Worm (Caenorhabditis elegans) whole organism, L3 larva: ENCODE measurements around the gene dao-3.

Source experiments
- ama-1 ChIP-seq: fragments of 150-350 bp; optimal IDR thresholded peaks from 2 replicates; lab custom pipeline; 2018
- ceh-82 ChIP-seq: fragments of 150-350 bp; optimal IDR thresholded peaks from 2 replicates; lab custom pipeline; 2014; ENCODE audit warnings: missing biosample characterization, missing genetic modification characterization
- ceh-9 ChIP-seq: sonication (generic microtip); optimal IDR thresholded peaks from 2 replicates; lab custom pipeline; 2018; ENCODE audit warnings: missing biosample characterization, missing genetic modification characterization
- lin-15B ChIP-seq: fragments of 150-350 bp; optimal IDR thresholded peaks from 2 replicates; lab custom pipeline; 2014; ENCODE audit warnings: missing biosample characterization, missing genetic modification characterization
- nhr-12 ChIP-seq: fragments of 150-350 bp; optimal IDR thresholded peaks from 2 replicates; lab custom pipeline; 2014; ENCODE audit warnings: missing biosample characterization, missing genetic modification characterization
- nhr-237 ChIP-seq: fragments of 150-350 bp; optimal IDR thresholded peaks from 2 replicates; lab custom pipeline; 2014; ENCODE audit warnings: missing biosample characterization, missing genetic modification characterization
- nhr-25 ChIP-seq: sonication (generic microtip); optimal IDR thresholded peaks from 2 replicates; lab custom pipeline; 2017; ENCODE audit warnings: missing biosample characterization, missing genetic modification characterization
- nhr-28 ChIP-seq: fragments of 150-350 bp; optimal IDR thresholded peaks from 2 replicates; lab custom pipeline; 2014; ENCODE audit warnings: missing biosample characterization, missing genetic modification characterization
- nhr-76 ChIP-seq: fragments of 150-350 bp; sonication (generic microtip); optimal IDR thresholded peaks from 5 replicates; lab custom pipeline; 2014; ENCODE audit warnings: missing biosample characterization, missing genetic modification characterization
- nhr-77 ChIP-seq: fragments of 150-350 bp; optimal IDR thresholded peaks from 2 replicates; lab custom pipeline; 2014; ENCODE audit warnings: missing biosample characterization, missing genetic modification characterization
- snpc-4 ChIP-seq: fragments of 150-350 bp; optimal IDR thresholded peaks from 2 replicates; lab custom pipeline; 2014; ENCODE audit warnings: missing biosample characterization, missing genetic modification characterization
- unc-62 ChIP-seq: fragments of 150-350 bp; sonication (generic microtip); optimal IDR thresholded peaks from 4 replicates; lab custom pipeline; 2014; ENCODE audit warnings: missing biosample characterization, missing genetic modification reagents, missing genetic modification characterization
- zag-1 ChIP-seq: fragments of 150-350 bp; optimal IDR thresholded peaks from 2 replicates; lab custom pipeline; 2014; ENCODE audit warnings: missing biosample characterization, missing genetic modification characterization

DNA sequence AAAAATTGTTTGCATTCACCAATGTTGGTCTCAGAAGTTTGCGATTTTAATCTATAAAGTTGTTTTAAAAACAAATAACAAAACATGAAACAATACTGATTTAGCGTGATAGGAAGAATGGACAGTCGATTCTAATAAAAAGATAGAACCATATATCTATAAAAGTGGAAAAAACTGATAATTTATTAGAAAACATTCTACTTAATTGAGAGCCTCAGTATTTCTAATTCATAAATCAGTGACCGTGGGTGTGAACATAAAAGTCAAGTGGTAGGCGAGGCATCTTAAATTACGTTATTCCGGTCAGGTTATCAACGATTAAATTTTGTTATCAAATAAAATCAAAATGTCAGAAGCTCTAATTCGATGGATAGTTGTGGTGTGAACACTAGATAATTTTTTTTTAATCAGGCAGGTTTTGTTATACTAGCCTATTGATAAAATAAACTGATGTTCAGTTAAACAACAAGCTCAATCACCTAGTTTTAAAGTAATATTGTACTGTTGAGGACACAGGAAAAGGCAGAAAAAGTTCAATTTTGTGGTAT is 12.5 kb upstream of the dao-3 start, which contains the start of gene catp-5:
- no peak for TF ChIP-seq zag-1
- no peak for TF ChIP-seq ceh-82 (tag; lab: Kevin White, UChicago)
- TF ChIP-seq nhr-12 (tag; lab: Kevin White, UChicago) = no peak
- no peak for TF ChIP-seq snpc-4 (tag; lab: Kevin White, UChicago)
- no peak for TF ChIP-seq nhr-237 (tag; lab: Kevin White, UChicago)
- no peak for TF ChIP-seq ceh-9
- TF ChIP-seq unc-62 (GFP tag; lab: Kevin White, UChicago) = no peak
- no peak for TF ChIP-seq nhr-76
- TF ChIP-seq nhr-77 (tag; lab: Kevin White, UChicago) = no peak
- TF ChIP-seq nhr-28 (tag; lab: Kevin White, UChicago) = no peak
- no peak for TF ChIP-seq lin-15B (tag; lab: Kevin White, UChicago)
- no peak for TF ChIP-seq nhr-25 (tag; lab: Kevin White, UChicago)
- no peak for TF ChIP-seq ama-1 (lab: Kevin White, UChicago)
